Worm (Caenorhabditis elegans): ENCODE measurements around the gene nep-5.

Gene nep-5

ce11 chrII:5503760-5504159, 15.8 kb downstream of the nep-5 start, which contains the start of gene cyp-44A1:
cyp-44A1 (plus strand) TSS chrII:5504044.
- no peak for TF ChIP-seq nhr-28 (tag; optimal IDR thresholded peaks at IDR 0.05)
- TF ChIP-seq xbp-1 (tag; optimal IDR thresholded peaks at IDR 0.05): no peak
- TF ChIP-seq elt-2 (tag; optimal IDR thresholded peaks at IDR 0.05): peak; percentile 40
- TF ChIP-seq nhr-71 (tag; optimal IDR thresholded peaks at IDR 0.05): no peak
- no peak for TF ChIP-seq nhr-12 (tag; optimal IDR thresholded peaks at IDR 0.05)
- TF ChIP-seq lsy-2 (tag; optimal IDR thresholded peaks at IDR 0.05): no peak

DNA sequence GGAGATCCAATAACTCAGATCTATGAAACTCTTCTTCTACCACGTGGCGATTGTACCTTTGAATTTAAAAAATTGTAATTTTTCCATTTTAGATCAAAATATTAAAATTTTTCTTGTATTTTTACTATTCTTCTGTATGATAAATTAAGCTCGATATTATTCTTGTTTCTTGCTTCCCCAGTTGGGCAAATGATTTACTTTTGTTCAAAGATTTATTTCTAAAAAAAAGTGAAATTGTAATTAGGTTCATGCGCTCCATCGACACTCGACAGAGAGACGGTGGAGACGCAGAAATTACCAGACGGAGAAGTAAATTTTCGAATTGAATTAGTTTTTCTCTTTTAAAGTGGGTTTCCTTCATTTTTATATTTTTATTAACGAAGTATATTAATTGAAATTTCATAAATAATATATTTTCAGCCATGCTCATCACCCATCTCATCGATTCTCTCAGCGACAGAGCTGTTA, 17.9 kb downstream of the nep-5 start, which contains the start of gene npp-24:
Gene npp-24 (plus strand): TSS at position 51 of the 468 bp plus-strand sequence.
- no peak for TF ChIP-seq pqm-1 (tag; optimal IDR thresholded peaks at IDR 0.05)
- no peak for TF ChIP-seq nhr-71 (tag; optimal IDR thresholded peaks at IDR 0.05)
- no peak for TF ChIP-seq xbp-1 (tag; optimal IDR thresholded peaks at IDR 0.05)
- no peak for TF ChIP-seq ztf-11 (tag; optimal IDR thresholded peaks at IDR 0.05)
- peak; percentile 20 to 23 for TF ChIP-seq efl-1 (optimal IDR thresholded peaks at IDR 0.05)
- TF ChIP-seq efl-1 (GFP tag; optimal IDR thresholded peaks at IDR 0.05 in 1 of 2): peak in 1 of 2 experiments; percentile 17
- no peak for TF ChIP-seq sptf-1 (tag; optimal IDR thresholded peaks at IDR 0.05)
- TF ChIP-seq pax-3 (tag; optimal IDR thresholded peaks at IDR 0.05): no peak
- TF ChIP-seq lin-35 (GFP tag; optimal IDR thresholded peaks at IDR 0.05): peak in 1 of 2 experiments; percentile 24
- TF ChIP-seq lsy-2 (tag; optimal IDR thresholded peaks at IDR 0.05): peak in 1 of 2 experiments; percentile 33
- TF ChIP-seq ets-5 (GFP tag; IDR thresholded peaks at IDR 0.05): no peak
- TF ChIP-seq unc-130 (tag; optimal IDR thresholded peaks at IDR 0.05): no peak
- peak; percentile 95 for TF ChIP-seq blmp-1 (tag; optimal IDR thresholded peaks at IDR 0.05)
- TF ChIP-seq hlh-17 (GFP tag; optimal IDR thresholded peaks at IDR 0.05; ENCODE audit: borderline replicate concordance): no peak
- no peak for TF ChIP-seq lir-3 (tag; optimal IDR thresholded peaks at IDR 0.05; ENCODE audit: poor library complexity)
- TF ChIP-seq lin-15B (tag; optimal IDR thresholded peaks at IDR 0.05): peak; percentile 28
- TF ChIP-seq dpl-1 (GFP tag; optimal IDR thresholded peaks at IDR 0.05): peak in 1 of 3 experiments; percentile 45

ce11 chrII:5511417-5512353, 23.7 kb downstream of the nep-5 start:
- no peak for TF ChIP-seq zag-1 (tag; optimal IDR thresholded peaks at IDR 0.05)
- TF ChIP-seq lsy-2 (tag; optimal IDR thresholded peaks at IDR 0.05): peak in 1 of 2 experiments; percentile 48
- TF ChIP-seq lin-35 (GFP tag; optimal IDR thresholded peaks at IDR 0.05): peak in 1 of 2 experiments; percentile 24
- TF ChIP-seq F16B12.6 (tag; optimal IDR thresholded peaks at IDR 0.05): no peak
- peak; percentile 37 to 40 for TF ChIP-seq efl-1 (optimal IDR thresholded peaks at IDR 0.05)
- peak; percentile 32 to 82 for TF ChIP-seq efl-1 (GFP tag; optimal IDR thresholded peaks at IDR 0.05 in 1 of 2)
- no peak for TF ChIP-seq mdl-1 (tag; optimal IDR thresholded peaks at IDR 0.05)
- peak; percentile 82 for TF ChIP-seq ceh-90 (tag; optimal IDR thresholded peaks at IDR 0.05)
- TF ChIP-seq lin-13 (GFP tag; optimal IDR thresholded peaks at IDR 0.05): no peak
- no peak for TF ChIP-seq lin-15B (tag; optimal IDR thresholded peaks at IDR 0.05)
- no peak for TF ChIP-seq mab-9 (GFP tag; IDR thresholded peaks at IDR 0.05)
- peak; percentile 59 for TF ChIP-seq nhr-47 (tag; optimal IDR thresholded peaks at IDR 0.05)
- no peak for TF ChIP-seq efl-3 (GFP tag; optimal IDR thresholded peaks at IDR 0.05)
- no peak for TF ChIP-seq zip-4 (GFP tag; optimal IDR thresholded peaks at IDR 0.05)
- TF ChIP-seq egl-27 (tag; optimal IDR thresholded peaks at IDR 0.05): no peak
- TF ChIP-seq ceh-88 (GFP tag; IDR thresholded peaks at IDR 0.05): peak; percentile 37; the same call in 1 of the 2 replicates
- peak; percentile 40 for TF ChIP-seq C04F5.9 (tag; optimal IDR thresholded peaks at IDR 0.05)
- peak; percentile 58 for TF ChIP-seq nhr-71 (tag; optimal IDR thresholded peaks at IDR 0.05)
- TF ChIP-seq sup-37 (GFP tag; optimal IDR thresholded peaks at IDR 0.05): no peak
- no peak for TF ChIP-seq nhr-76 (tag; optimal IDR thresholded peaks at IDR 0.05)
- peak; percentile 53 for TF ChIP-seq fkh-4 (tag; optimal IDR thresholded peaks at IDR 0.05; ENCODE audit: borderline replicate concordance)
- peak; percentile 52 for TF ChIP-seq egl-13 (tag; optimal IDR thresholded peaks at IDR 0.05)
- no peak for TF ChIP-seq skn-1 (tag; optimal IDR thresholded peaks at IDR 0.05)
- no peak for TF ChIP-seq nhr-20 (tag; optimal IDR thresholded peaks at IDR 0.05)
- no peak for TF ChIP-seq ceh-63 (GFP tag; optimal IDR thresholded peaks at IDR 0.05)
- no peak for TF ChIP-seq C16A3.4 (tag; optimal IDR thresholded peaks at IDR 0.05)
- no peak for TF ChIP-seq alr-1 (tag; optimal IDR thresholded peaks at IDR 0.05; ENCODE audit: borderline replicate concordance)
- peak; percentile 8; the same call in 1 of the 2 replicates for TF ChIP-seq isw-1 (GFP tag; IDR thresholded peaks at IDR 0.05)
- TF ChIP-seq tbx-2 (tag; optimal IDR thresholded peaks at IDR 0.05): no peak
- no peak for TF ChIP-seq lin-39 (tag; optimal IDR thresholded peaks at IDR 0.05)
- TF ChIP-seq rnt-1 (tag; optimal IDR thresholded peaks at IDR 0.05): peak; percentile 59

Data from whole organism, L1 larva.